Worm (Caenorhabditis elegans) whole organism, young adult: ENCODE measurements around the gene ddn-3.
A peak's percentile ranks its signal among the peaks of the same experiment; 100 is the strongest.

Experiments used
- B0261.1 ChIP-seq: sonication (generic microtip); optimal IDR thresholded peaks from 2 replicates; lab custom pipeline; 2016; ENCODE audit warnings: mild to moderate bottlenecking, missing genetic modification characterization, moderate library complexity, missing compliant biosample characterization
- C17E4.6 ChIP-seq: fragments of 200-800 bp; sonication (Bioruptor generic); IDR thresholded peaks from 2 replicates; pipeline ENCODE4 v1.3.6; 2022; ENCODE audit warnings: missing genetic modification reagents, missing genetic modification characterization, missing compliant biosample characterization
- F23B12.7 ChIP-seq: sonication (generic microtip); optimal IDR thresholded peaks from 2 replicates; lab custom pipeline; 2017; ENCODE audit warnings: missing genetic modification characterization, mild to moderate bottlenecking, missing compliant biosample characterization, antibody characterized with exemption, moderate library complexity; ENCODE audit not compliant: insufficient read depth
- F33H1.4 ChIP-seq: fragments of 200-800 bp; sonication (Bioruptor generic); IDR thresholded peaks from 2 replicates; pipeline ENCODE4 v1.3.6; 2022; ENCODE audit warnings: missing genetic modification reagents, missing genetic modification characterization, missing compliant biosample characterization
- F39B2.1 ChIP-seq: fragments of 200-800 bp; sonication (Bioruptor generic); IDR thresholded peaks from 2 replicates; pipeline ENCODE4 v1.3.6; 2022; ENCODE audit warnings: missing genetic modification reagents, missing genetic modification characterization, missing compliant biosample characterization
- F52B5.7 ChIP-seq: sonication (generic microtip); optimal IDR thresholded peaks from 2 replicates; lab custom pipeline; 2016; ENCODE audit warnings: mild to moderate bottlenecking, missing genetic modification characterization, missing compliant biosample characterization
- F55B11.4 ChIP-seq: sonication (generic microtip); optimal IDR thresholded peaks from 2 replicates; lab custom pipeline; 2016; ENCODE audit warnings: missing compliant biosample characterization, missing genetic modification characterization, borderline replicate concordance; ENCODE audit not compliant: insufficient read depth
- F57A8.1 ChIP-seq: fragments of 200-800 bp; sonication (Bioruptor generic); optimal IDR thresholded peaks from 2 replicates; lab custom pipeline; 2018; ENCODE audit warnings: mild to moderate bottlenecking, missing genetic modification characterization, moderate library complexity, missing compliant biosample characterization
- K11D2.4 ChIP-seq: fragments of 200-800 bp; sonication (Bioruptor generic); IDR thresholded peaks from 2 replicates; pipeline ENCODE4 v1.3.6; 2022; ENCODE audit warnings: missing genetic modification reagents, missing genetic modification characterization, missing compliant biosample characterization
- T26A5.8 ChIP-seq: sonication (generic microtip); optimal IDR thresholded peaks from 2 replicates; lab custom pipeline; 2016; ENCODE audit warnings: missing genetic modification characterization, missing compliant biosample characterization
- ZK185.1 ChIP-seq: sonication (generic microtip); optimal IDR thresholded peaks from 2 replicates; lab custom pipeline; 2016; ENCODE audit warnings: mild to moderate bottlenecking, missing genetic modification characterization, missing compliant biosample characterization; ENCODE audit not compliant: poor library complexity, severe bottlenecking
- atf-7 ChIP-seq: sonication (generic microtip); optimal IDR thresholded peaks from 2 replicates; lab custom pipeline; 2017; ENCODE audit warnings: mild to moderate bottlenecking, missing genetic modification characterization, missing compliant biosample characterization
- athp-1 ChIP-seq: sonication (generic microtip); optimal IDR thresholded peaks from 2 replicates; lab custom pipeline; 2017; ENCODE audit warnings: mild to moderate bottlenecking, missing genetic modification characterization, missing compliant biosample characterization
- attf-3 ChIP-seq: fragments of 200-800 bp; sonication (Bioruptor generic); conservative IDR thresholded peaks from 2 replicates; pipeline ENCODE4 v1.3.6; 2022; ENCODE audit warnings: missing genetic modification reagents, missing genetic modification characterization, missing compliant biosample characterization
- attf-6 ChIP-seq: fragments of 200-800 bp; sonication (Bioruptor generic); IDR thresholded peaks from 2 replicates; pipeline ENCODE4 v1.3.6; 2022; ENCODE audit warnings: missing genetic modification reagents, missing genetic modification characterization, missing compliant biosample characterization
- cebp-1 ChIP-seq, 2 experiments: fragments of 200-800 bp in 1 of 2; sonication (Bioruptor generic) in 1 of 2; sonication (generic microtip) in 1 of 2; IDR thresholded peaks in 1 of 2; optimal IDR thresholded peaks in 1 of 2; 2 replicates each; pipeline versions ENCODE4 v1.3.6 to Lab custom; 2017 to 2022; ENCODE audit warnings: missing compliant biosample characterization in 2 of 2, missing genetic modification characterization in 2 of 2, mild to moderate bottlenecking in 1 of 2, missing genetic modification reagents in 1 of 2, moderate library complexity in 1 of 2
- ceh-79 ChIP-seq: sonication (generic microtip); optimal IDR thresholded peaks from 2 replicates; lab custom pipeline; 2017; ENCODE audit warnings: mild to moderate bottlenecking, missing genetic modification characterization, missing compliant biosample characterization
- ceh-91 ChIP-seq: fragments of 200-800 bp; sonication (Bioruptor generic); IDR thresholded peaks from 2 replicates; pipeline ENCODE4 v1.3.6; 2022; ENCODE audit warnings: missing genetic modification reagents, missing genetic modification characterization, missing compliant biosample characterization
- die-1 ChIP-seq: sonication (generic microtip); optimal IDR thresholded peaks from 2 replicates; lab custom pipeline; 2016; ENCODE audit warnings: missing genotype, mild to moderate bottlenecking, missing genetic modification characterization, missing compliant biosample characterization
- him-1 ChIP-seq: sonication (generic microtip); optimal IDR thresholded peaks from 2 replicates; lab custom pipeline; 2016; ENCODE audit warnings: missing genotype, missing genetic modification reagents, missing genetic modification characterization, missing compliant biosample characterization
- hlh-12 ChIP-seq: sonication (generic microtip); optimal IDR thresholded peaks from 2 replicates; lab custom pipeline; 2016; ENCODE audit warnings: missing genetic modification characterization, missing compliant biosample characterization
- hlh-26 ChIP-seq: fragments of 200-800 bp; sonication (Bioruptor generic); conservative IDR thresholded peaks from 2 replicates; pipeline ENCODE4 v1.3.6; 2022; ENCODE audit warnings: missing genetic modification reagents, missing genetic modification characterization, missing compliant biosample characterization
- hmg-1.2 ChIP-seq: fragments of 200-800 bp; sonication (Bioruptor generic); IDR thresholded peaks from 2 replicates; pipeline ENCODE4 v1.3.6; 2022; ENCODE audit warnings: missing genetic modification reagents, missing genetic modification characterization, missing compliant biosample characterization
- hmg-20 ChIP-seq: fragments of 200-800 bp; sonication (Bioruptor generic); IDR thresholded peaks from 2 replicates; pipeline ENCODE4 v1.3.6; 2022; ENCODE audit warnings: missing genetic modification reagents, missing genetic modification characterization, missing compliant biosample characterization
- hrde-1 ChIP-seq: sonication (generic microtip); optimal IDR thresholded peaks from 2 replicates; lab custom pipeline; 2016; ENCODE audit warnings: missing genetic modification characterization, mild to moderate bottlenecking, missing compliant biosample characterization, moderate library complexity, missing genotype, missing genetic modification reagents, borderline replicate concordance
- lin-26 ChIP-seq: fragments of 200-800 bp; sonication (Bioruptor generic); IDR thresholded peaks from 2 replicates; pipeline ENCODE4 v1.3.6; 2022; ENCODE audit warnings: missing genetic modification reagents, missing genetic modification characterization, missing compliant biosample characterization
- lin-35 ChIP-seq, 3 experiments: fragments of 150-350 bp in 2 of 3; sonication (generic microtip) in 1 of 3; optimal IDR thresholded peaks; 2 replicates each; lab custom pipeline; 2014 to 2018; ENCODE audit warnings: missing biosample characterization in 3 of 3, missing genetic modification characterization in 3 of 3, missing genetic modification reagents in 3 of 3
- lin-54 ChIP-seq: fragments of 200-800 bp; sonication (Bioruptor generic); optimal IDR thresholded peaks from 2 replicates; lab custom pipeline; 2018; ENCODE audit warnings: mild to moderate bottlenecking, missing genetic modification characterization, missing compliant biosample characterization
- madf-6 ChIP-seq: fragments of 200-800 bp; sonication (Bioruptor generic); IDR thresholded peaks from 2 replicates; pipeline ENCODE4 v1.3.6; 2022; ENCODE audit warnings: missing genetic modification reagents, missing genetic modification characterization, missing compliant biosample characterization
- mes-4 ChIP-seq: sonication (generic microtip); optimal IDR thresholded peaks from 2 replicates; lab custom pipeline; 2016; ENCODE audit warnings: missing genotype, missing genetic modification characterization, missing compliant biosample characterization
- nfya-1 ChIP-seq: sonication (generic microtip); optimal IDR thresholded peaks from 2 replicates; lab custom pipeline; 2017; ENCODE audit warnings: antibody characterized with exemption, missing compliant biosample characterization, missing genetic modification characterization, borderline replicate concordance; ENCODE audit not compliant: insufficient read depth
- nfya-2 ChIP-seq: fragments of 200-800 bp; sonication (Bioruptor generic); IDR thresholded peaks from 2 replicates; pipeline ENCODE4 v1.3.6; 2022; ENCODE audit warnings: missing genetic modification reagents, missing genetic modification characterization, missing compliant biosample characterization
- nhr-120 ChIP-seq: fragments of 200-800 bp; sonication (Bioruptor generic); IDR thresholded peaks from 2 replicates; pipeline ENCODE4 v1.3.6; 2022; ENCODE audit warnings: missing genetic modification characterization, missing compliant biosample characterization
- nhr-27 ChIP-seq: fragments of 200-800 bp; sonication (Bioruptor generic); optimal IDR thresholded peaks from 2 replicates; lab custom pipeline; 2018; ENCODE audit warnings: mild to moderate bottlenecking, missing genetic modification characterization, moderate library complexity, missing compliant biosample characterization
- rcor-1 ChIP-seq: fragments of 200-800 bp; sonication (Bioruptor generic); IDR thresholded peaks from 2 replicates; pipeline ENCODE4 v1.3.6; 2022; ENCODE audit warnings: missing genetic modification reagents, missing genetic modification characterization, missing compliant biosample characterization
- repo-1 ChIP-seq: sonication (generic microtip); optimal IDR thresholded peaks from 2 replicates; lab custom pipeline; 2017; ENCODE audit warnings: mild to moderate bottlenecking, missing genetic modification characterization, missing compliant biosample characterization
- sea-2 ChIP-seq: fragments of 200-800 bp; sonication (Bioruptor generic); IDR thresholded peaks from 2 replicates; pipeline ENCODE4 v1.3.6; 2022; ENCODE audit warnings: missing genetic modification characterization, missing compliant biosample characterization
- snpc-3.4 ChIP-seq: sonication (generic microtip); optimal IDR thresholded peaks from 2 replicates; lab custom pipeline; 2017; ENCODE audit warnings: missing genetic modification characterization, mild to moderate bottlenecking, missing compliant biosample characterization, antibody characterized with exemption, moderate library complexity, missing genotype, missing genetic modification reagents
- snpc-4 ChIP-seq, 5 experiments: fragments of 150-350 bp in 1 of 5; sonication (generic microtip) in 4 of 5; optimal IDR thresholded peaks; 2 replicates each; lab custom pipeline; 2014 to 2018; ENCODE audit warnings: missing genetic modification characterization in 5 of 5, missing biosample characterization in 3 of 5, antibody characterized with exemption in 2 of 5, mild to moderate bottlenecking in 2 of 5, missing compliant biosample characterization in 2 of 5, missing genotype in 2 of 5, moderate library complexity in 2 of 5, missing genetic modification reagents in 1 of 5
- sptf-2 ChIP-seq: fragments of 200-800 bp; sonication (Bioruptor generic); optimal IDR thresholded peaks from 2 replicates; lab custom pipeline; 2018; ENCODE audit warnings: mild to moderate bottlenecking, missing genetic modification characterization, missing compliant biosample characterization
- ztf-18 ChIP-seq: sonication (generic microtip); optimal IDR thresholded peaks from 2 replicates; lab custom pipeline; 2016; ENCODE audit warnings: missing genotype, mild to moderate bottlenecking, missing genetic modification characterization, missing compliant biosample characterization
- ztf-26 ChIP-seq: sonication (generic microtip); optimal IDR thresholded peaks from 2 replicates; lab custom pipeline; 2017; ENCODE audit warnings: missing genetic modification characterization, missing compliant biosample characterization
- ztf-28 ChIP-seq: fragments of 200-800 bp; sonication (Bioruptor generic); IDR thresholded peaks from 2 replicates; pipeline ENCODE4 v1.3.6; 2022; ENCODE audit warnings: missing genetic modification reagents, missing genetic modification characterization, missing compliant biosample characterization
- ztf-3 ChIP-seq: fragments of 200-800 bp; sonication (Bioruptor generic); optimal IDR thresholded peaks from 2 replicates; lab custom pipeline; 2018; ENCODE audit warnings: mild to moderate bottlenecking, missing genetic modification characterization, missing compliant biosample characterization
- ztf-6 ChIP-seq: fragments of 200-800 bp; sonication (Bioruptor generic); IDR thresholded peaks from 2 replicates; pipeline ENCODE4 v1.3.6; 2022; ENCODE audit warnings: missing genetic modification reagents, missing genetic modification characterization, missing compliant biosample characterization

The ddn-3 gene

ce11 chrV:14350949-14351348, 39.9 kb upstream of the ddn-3 start (continued):
- no peak for TF ChIP-seq athp-1 (tag; lab: Kevin White, UChicago)
- TF ChIP-seq nhr-120 (GFP tag; lab: Robert Waterston, UW) = no peak
- TF ChIP-seq ceh-79 (tag; lab: Kevin White, UChicago) = no peak
- TF ChIP-seq nhr-27 (tag; lab: Kevin White, UChicago) = no peak
- TF ChIP-seq ztf-28 (GFP tag; lab: Robert Waterston, UW) = 0 out of 2 replicates have a peak, but pooled peaks have one; percentile 27
- no peak for TF ChIP-seq nfya-1 (tag; lab: Kevin White, UChicago)
- TF ChIP-seq nfya-2 (GFP tag; lab: Robert Waterston, UW) = no peak
- TF ChIP-seq hmg-20 (GFP tag; lab: Robert Waterston, UW) = peak; percentile 52; the same call in 1 of the 2 replicates
- TF ChIP-seq hlh-12 = no peak
- no peak for TF ChIP-seq hrde-1
- TF ChIP-seq snpc-4 (GFP tag; optimal IDR thresholded peaks at IDR 0.05; lab: Kevin White, UChicago) = no peak
- TF ChIP-seq snpc-4 (tag; optimal IDR thresholded peaks at IDR 0.05; lab: Kevin White, UChicago) = peak; percentile 27 to 70 (median 58)
- TF ChIP-seq ztf-3 (GFP tag; lab: Kevin White, UChicago) = no peak
- TF ChIP-seq him-1 (tag; lab: Kevin White, UChicago) = no peak
- TF ChIP-seq sea-2 (GFP tag; lab: Robert Waterston, UW) = no peak
- peak; percentile 72 for TF ChIP-seq ZK185.1 (tag; lab: Kevin White, UChicago)
- TF ChIP-seq C17E4.6 (GFP tag; lab: Robert Waterston, UW) = 0 out of 2 replicates have a peak, but pooled peaks have one; percentile 41
- no peak for TF ChIP-seq ceh-91 (GFP tag; lab: Robert Waterston, UW)
- TF ChIP-seq cebp-1 (GFP tag; IDR thresholded peaks at IDR 0.05; lab: Robert Waterston, UW) = no peak
- peak; percentile 83 for TF ChIP-seq cebp-1 (tag; optimal IDR thresholded peaks at IDR 0.05; lab: Kevin White, UChicago)
- TF ChIP-seq K11D2.4 (GFP tag; lab: Robert Waterston, UW) = peak; percentile 46; the same call in 1 of the 2 replicates
- peak; percentile 77 for TF ChIP-seq lin-54
- no peak for TF ChIP-seq F33H1.4 (GFP tag; lab: Robert Waterston, UW)
- peak; percentile 26 for TF ChIP-seq die-1 (tag; lab: Kevin White, UChicago)
- no peak for TF ChIP-seq F39B2.1 (GFP tag; lab: Robert Waterston, UW)
- TF ChIP-seq ztf-26 (tag; lab: Kevin White, UChicago) = peak; percentile 54
- TF ChIP-seq ztf-6 (GFP tag; lab: Robert Waterston, UW) = no peak; the same call in 1 of the 2 replicates
- peak; percentile 60; the same call in 1 of the 2 replicates for TF ChIP-seq hmg-1.2 (GFP tag; lab: Robert Waterston, UW)
- no peak for TF ChIP-seq F57A8.1 (GFP tag; lab: Kevin White, UChicago)
- TF ChIP-seq snpc-3.4 (tag; lab: Kevin White, UChicago) = no peak
- peak; percentile 51; the same call in 1 of the 2 replicates for TF ChIP-seq rcor-1
- TF ChIP-seq attf-3 = 0 out of 2 replicates have a peak, but pooled peaks have one; percentile 32
- peak; percentile 76 for TF ChIP-seq atf-7 (tag; lab: Kevin White, UChicago)

DNA sequence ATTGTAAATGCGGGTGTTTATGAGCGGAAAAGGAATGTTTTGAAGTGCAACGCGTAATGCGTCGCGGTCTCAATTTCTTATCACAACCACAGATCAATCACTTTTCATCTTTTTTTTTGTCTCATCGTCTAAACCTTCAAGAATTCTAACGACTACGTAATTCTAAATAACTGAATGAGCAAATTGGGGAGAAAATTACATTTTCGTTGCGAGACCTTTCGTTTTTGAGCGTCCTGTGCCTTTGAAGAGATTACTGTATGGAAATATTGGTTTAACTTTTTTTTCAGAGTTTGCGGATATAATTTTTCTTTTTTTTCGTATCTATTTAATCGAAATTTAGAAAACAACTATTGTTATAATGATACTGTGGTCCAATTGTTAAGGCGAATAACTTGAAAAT, 39.5 kb upstream of the ddn-3 start:
- TF ChIP-seq F52B5.7 (no peak), madf-6 (GFP tag; lab: Robert Waterston, UW) (peak; percentile 62), lin-26 (GFP tag; lab: Robert Waterston, UW) (peak; percentile 17; the same call in 1 of the 2 replicates), snpc-3.4 (tag; lab: Kevin White, UChicago) (peak; percentile 25), lin-35 (GFP tag; optimal IDR thresholded peaks at IDR 0.05; lab: Kevin White, UChicago) (no peak), repo-1 (tag; lab: Kevin White, UChicago) (no peak), attf-6 (GFP tag; lab: Robert Waterston, UW) (0 out of 2 replicates have a peak, but pooled peaks have one; percentile 35), T26A5.8 (no peak), F23B12.7 (no peak), nhr-120 (GFP tag; lab: Robert Waterston, UW) (no peak), B0261.1 (tag; lab: Kevin White, UChicago) (no peak), hlh-26 (GFP tag; lab: Robert Waterston, UW) (no peak), ztf-18 (tag; lab: Kevin White, UChicago) (no peak), hlh-12 (no peak), sptf-2 (GFP tag; lab: Kevin White, UChicago) (no peak), F33H1.4 (GFP tag; lab: Robert Waterston, UW) (peak; percentile 67), nfya-2 (GFP tag; lab: Robert Waterston, UW) (no peak), ztf-26 (tag; lab: Kevin White, UChicago) (no peak), F55B11.4 (tag; lab: Kevin White, UChicago) (no peak), sea-2 (GFP tag; lab: Robert Waterston, UW) (no peak), mes-4 (tag; lab: Kevin White, UChicago) (no peak)
